Worm (Caenorhabditis elegans) whole organism, young adult: ENCODE measurements around the gene ech-6.

Experiments used
- B0035.1 ChIP-seq: sonication (generic microtip); optimal IDR thresholded peaks from 2 replicates; lab custom pipeline; 2016; ENCODE audit warnings: missing genetic modification characterization, mild to moderate bottlenecking, missing compliant biosample characterization, missing genotype, missing genetic modification reagents
- K12H6.12 ChIP-seq: fragments of 200-800 bp; sonication (Bioruptor generic); optimal IDR thresholded peaks from 2 replicates; lab custom pipeline; 2018; ENCODE audit warnings: mild to moderate bottlenecking, missing genetic modification characterization, missing compliant biosample characterization
- ama-1 ChIP-seq, 3 experiments: fragments of 150-350 bp in 1 of 3; sonication (generic microtip) in 2 of 3; optimal IDR thresholded peaks; 2 replicates each; lab custom pipeline; 2014 to 2018; ENCODE audit warnings: missing biosample characterization in 2 of 3, missing genetic modification characterization in 2 of 3, missing genetic modification reagents in 2 of 3
- cebp-1 ChIP-seq, 2 experiments: fragments of 200-800 bp in 1 of 2; sonication (Bioruptor generic) in 1 of 2; sonication (generic microtip) in 1 of 2; IDR thresholded peaks in 1 of 2; optimal IDR thresholded peaks in 1 of 2; 2 replicates each; pipeline versions ENCODE4 v1.3.6 to Lab custom; 2017 to 2022; ENCODE audit warnings: missing compliant biosample characterization in 2 of 2, missing genetic modification characterization in 2 of 2, mild to moderate bottlenecking in 1 of 2, missing genetic modification reagents in 1 of 2, moderate library complexity in 1 of 2
- ekl-4 ChIP-seq: fragments of 200-800 bp; sonication (Bioruptor generic); IDR thresholded peaks from 2 replicates; pipeline ENCODE4 v1.3.6; 2022; ENCODE audit warnings: missing genetic modification reagents, missing genetic modification characterization, missing compliant biosample characterization
- ets-4 ChIP-seq: fragments of 200-800 bp; sonication (Bioruptor generic); optimal IDR thresholded peaks from 2 replicates; lab custom pipeline; 2018; ENCODE audit warnings: mild to moderate bottlenecking, missing genetic modification characterization, missing compliant biosample characterization
- lin-26 ChIP-seq: fragments of 200-800 bp; sonication (Bioruptor generic); IDR thresholded peaks from 2 replicates; pipeline ENCODE4 v1.3.6; 2022; ENCODE audit warnings: missing genetic modification reagents, missing genetic modification characterization, missing compliant biosample characterization
- nhr-120 ChIP-seq: fragments of 200-800 bp; sonication (Bioruptor generic); IDR thresholded peaks from 2 replicates; pipeline ENCODE4 v1.3.6; 2022; ENCODE audit warnings: missing genetic modification characterization, missing compliant biosample characterization
- pha-4 ChIP-seq: fragments of 150-350 bp; sonication (generic microtip); optimal IDR thresholded peaks from 2 replicates; lab custom pipeline; 2014; ENCODE audit warnings: missing biosample characterization, missing genetic modification reagents, missing genetic modification characterization
- snpc-4 ChIP-seq, 5 experiments: fragments of 150-350 bp in 1 of 5; sonication (generic microtip) in 4 of 5; optimal IDR thresholded peaks; 2 replicates each; lab custom pipeline; 2014 to 2018; ENCODE audit warnings: missing genetic modification characterization in 5 of 5, missing biosample characterization in 3 of 5, antibody characterized with exemption in 2 of 5, mild to moderate bottlenecking in 2 of 5, missing compliant biosample characterization in 2 of 5, missing genotype in 2 of 5, moderate library complexity in 2 of 5, missing genetic modification reagents in 1 of 5

DNA sequence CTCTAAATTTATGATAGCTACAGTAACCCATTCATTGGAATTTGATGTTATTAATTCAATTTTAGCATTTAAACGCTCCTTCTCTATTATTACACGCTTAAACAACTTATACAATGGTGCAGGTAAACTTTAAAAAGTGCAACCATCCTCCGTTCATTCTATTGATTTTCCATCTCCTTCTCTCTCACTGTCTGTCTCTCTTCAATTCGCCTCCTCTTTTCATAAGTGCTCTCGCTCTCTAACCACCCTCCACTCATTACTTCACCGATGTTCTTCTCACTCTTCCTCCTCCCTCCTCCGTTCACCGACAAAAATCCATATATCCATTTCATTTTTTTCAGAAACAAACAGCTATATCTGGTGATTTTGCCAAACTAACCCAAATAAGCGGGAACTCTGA lies 13.5 kb upstream of the ech-6 start, which contains the start of gene cbp-1:
- no peak for TF ChIP-seq lin-26 (GFP tag; lab: Robert Waterston, UW)
- no peak for TF ChIP-seq ets-4 (GFP tag; lab: Kevin White, UChicago)
- no peak for TF ChIP-seq pha-4 (tag; lab: Kevin White, UChicago)
- TF ChIP-seq cebp-1 (GFP tag; IDR thresholded peaks at IDR 0.05; lab: Robert Waterston, UW), result no peak
- TF ChIP-seq cebp-1 (tag; optimal IDR thresholded peaks at IDR 0.05; lab: Kevin White, UChicago), result no peak
- no peak for TF ChIP-seq nhr-120 (GFP tag; lab: Robert Waterston, UW)
- no peak for TF ChIP-seq K12H6.12 (tag; lab: Kevin White, UChicago)
- no peak for TF ChIP-seq B0035.1 (tag; lab: Kevin White, UChicago)
- no peak for TF ChIP-seq snpc-4 (GFP tag; optimal IDR thresholded peaks at IDR 0.05; lab: Kevin White, UChicago)
- TF ChIP-seq snpc-4 (tag; optimal IDR thresholded peaks at IDR 0.05; lab: Kevin White, UChicago), result no peak
- TF ChIP-seq ama-1 (optimal IDR thresholded peaks at IDR 0.05; lab: Kevin White, UChicago), result no peak
- no peak for TF ChIP-seq ama-1 (GFP tag; optimal IDR thresholded peaks at IDR 0.05; lab: Kevin White, UChicago)
- no peak for TF ChIP-seq ekl-4 (GFP tag; lab: Robert Waterston, UW)
